Worm (Caenorhabditis elegans): Measurements from ENCODE around the gene F35A5.2.

ce11 chrX:3788483-3788882, 16.5 kb upstream of the F35A5.2 start:
- TF ChIP-seq hmbx-1 (tag; optimal IDR thresholded peaks at IDR 0.05) (no peak), tbx-37 (GFP tag; conservative IDR thresholded peaks at IDR 0.05) (no peak), ets-7 (tag; optimal IDR thresholded peaks at IDR 0.05) (no peak), aly-1 (tag; optimal IDR thresholded peaks at IDR 0.05) (no peak), ama-1 (optimal IDR thresholded peaks at IDR 0.05) (no peak), sea-1 (GFP tag; conservative IDR thresholded peaks at IDR 0.05) (no peak)

Measured in whole organism, early embryonic.